Worm (Caenorhabditis elegans) whole organism, mixed stage, embryonic: ENCODE results near the gene mltn-8.

ENCODE experiments used
- M03D4.4 ChIP-seq: sonication (generic microtip); optimal IDR thresholded peaks from 2 replicates; lab custom pipeline; 2017; ENCODE audit warnings: mild to moderate bottlenecking, missing genetic modification characterization, missing compliant biosample characterization
- bed-3 ChIP-seq: fragments of 200-800 bp; sonication (Bioruptor generic); optimal IDR thresholded peaks from 3 replicates; lab custom pipeline; 2018; ENCODE audit warnings: mild to moderate bottlenecking, missing genetic modification characterization, moderate library complexity, missing compliant biosample characterization
- ceh-39 ChIP-seq: fragments of 150-350 bp; optimal IDR thresholded peaks from 2 replicates; lab custom pipeline; 2014; ENCODE audit warnings: missing biosample characterization, missing genetic modification characterization
- ceh-43 ChIP-seq: fragments of 200-800 bp; sonication (Bioruptor generic); optimal IDR thresholded peaks from 2 replicates; lab custom pipeline; 2018; ENCODE audit warnings: mild to moderate bottlenecking, missing genetic modification characterization, moderate library complexity, missing compliant biosample characterization
- ceh-83 ChIP-seq: fragments of 200-800 bp; sonication (Bioruptor generic); optimal IDR thresholded peaks from 2 replicates; lab custom pipeline; 2018; ENCODE audit warnings: mild to moderate bottlenecking, missing genetic modification characterization, missing compliant biosample characterization
- ces-1 ChIP-seq: fragments of 150-350 bp; optimal IDR thresholded peaks from 2 replicates; lab custom pipeline; 2014; ENCODE audit warnings: missing biosample characterization, missing genetic modification reagents, missing genetic modification characterization
- cnd-1 ChIP-seq: fragments of 200-800 bp; sonication (Bioruptor generic); optimal IDR thresholded peaks from 2 replicates; lab custom pipeline; 2018; ENCODE audit warnings: mild to moderate bottlenecking, missing genetic modification characterization, missing compliant biosample characterization
- drap-1 ChIP-seq: fragments of 200-800 bp; sonication (Bioruptor generic); optimal IDR thresholded peaks from 3 replicates; lab custom pipeline; 2018; ENCODE audit warnings: mild to moderate bottlenecking, missing genetic modification characterization, missing compliant biosample characterization
- elt-1 ChIP-seq: sonication (generic microtip); optimal IDR thresholded peaks from 2 replicates; lab custom pipeline; 2017; ENCODE audit warnings: missing genetic modification characterization, mild to moderate bottlenecking, missing compliant biosample characterization, antibody characterized with exemption, moderate library complexity, borderline replicate concordance; ENCODE audit not compliant: insufficient read depth
- elt-3 ChIP-seq: fragments of 150-350 bp; optimal IDR thresholded peaks from 2 replicates; lab custom pipeline; 2014; ENCODE audit warnings: missing biosample characterization, missing genetic modification characterization
- flh-1 ChIP-seq: fragments of 200-800 bp; sonication (Bioruptor generic); optimal IDR thresholded peaks from 2 replicates; lab custom pipeline; 2018; ENCODE audit warnings: mild to moderate bottlenecking, missing genetic modification characterization, moderate library complexity, missing compliant biosample characterization
- ham-2 ChIP-seq: fragments of 200-800 bp; sonication (Bioruptor generic); optimal IDR thresholded peaks from 2 replicates; lab custom pipeline; 2018; ENCODE audit warnings: mild to moderate bottlenecking, missing genetic modification characterization, missing compliant biosample characterization
- hlh-1 ChIP-seq: fragments of 150-350 bp; optimal IDR thresholded peaks from 2 replicates; lab custom pipeline; 2014; ENCODE audit warnings: missing biosample characterization, missing genetic modification reagents, missing genetic modification characterization
- lin-32 ChIP-seq: fragments of 200-800 bp; sonication (Bioruptor generic); optimal IDR thresholded peaks from 2 replicates; lab custom pipeline; 2018; ENCODE audit warnings: mild to moderate bottlenecking, missing genetic modification characterization, missing compliant biosample characterization
- lsy-2 ChIP-seq: fragments of 150-350 bp; optimal IDR thresholded peaks from 2 replicates; lab custom pipeline; 2014; ENCODE audit warnings: missing biosample characterization, missing genetic modification characterization
- mab-5 ChIP-seq: fragments of 150-350 bp; optimal IDR thresholded peaks from 2 replicates; lab custom pipeline; 2014; ENCODE audit warnings: missing biosample characterization, missing genetic modification characterization
- mep-1 ChIP-seq: fragments of 150-350 bp; optimal IDR thresholded peaks from 2 replicates; lab custom pipeline; 2017; ENCODE audit warnings: missing biosample characterization, missing genetic modification reagents, missing genetic modification characterization, inconsistent platforms
- nhr-12 ChIP-seq: fragments of 150-350 bp; optimal IDR thresholded peaks from 2 replicates; lab custom pipeline; 2014; ENCODE audit warnings: missing biosample characterization, missing genetic modification characterization
- nhr-2 ChIP-seq: fragments of 150-350 bp; optimal IDR thresholded peaks from 2 replicates; lab custom pipeline; 2014; ENCODE audit warnings: missing biosample characterization, missing genetic modification characterization
- nhr-237 ChIP-seq: fragments of 150-350 bp; optimal IDR thresholded peaks from 2 replicates; lab custom pipeline; 2014; ENCODE audit warnings: missing biosample characterization, missing genetic modification characterization
- nhr-28 ChIP-seq: fragments of 150-350 bp; optimal IDR thresholded peaks from 2 replicates; lab custom pipeline; 2014; ENCODE audit warnings: missing biosample characterization, missing genetic modification characterization
- nhr-76 ChIP-seq: sonication (generic microtip); optimal IDR thresholded peaks from 2 replicates; lab custom pipeline; 2017; ENCODE audit warnings: missing biosample characterization, missing genetic modification characterization
- pha-4 ChIP-seq: fragments of 150-350 bp; optimal IDR thresholded peaks from 2 replicates; lab custom pipeline; 2018; ENCODE audit warnings: missing biosample characterization, missing genetic modification reagents, missing genetic modification characterization
- sem-2 ChIP-seq: fragments of 200-800 bp; sonication (Bioruptor generic); optimal IDR thresholded peaks from 2 replicates; lab custom pipeline; 2018; ENCODE audit warnings: mild to moderate bottlenecking, missing genetic modification characterization, missing compliant biosample characterization
- sptf-1 ChIP-seq: sonication (generic microtip); optimal IDR thresholded peaks from 2 replicates; lab custom pipeline; 2017; ENCODE audit warnings: mild to moderate bottlenecking, missing genetic modification characterization, moderate library complexity, missing compliant biosample characterization
- tbx-8 ChIP-seq: fragments of 200-800 bp; sonication (Bioruptor generic); optimal IDR thresholded peaks from 2 replicates; lab custom pipeline; 2018; ENCODE audit warnings: mild to moderate bottlenecking, missing genetic modification characterization, moderate library complexity, missing compliant biosample characterization
- unc-120 ChIP-seq: sonication (generic microtip); optimal IDR thresholded peaks from 2 replicates; lab custom pipeline; 2017; ENCODE audit warnings: missing genetic modification characterization, missing compliant biosample characterization; ENCODE audit not compliant: poor library complexity, severe bottlenecking
- unc-39 ChIP-seq: fragments of 150-350 bp; optimal IDR thresholded peaks from 2 replicates; lab custom pipeline; 2014; ENCODE audit warnings: missing biosample characterization, missing genetic modification characterization
- unc-62 ChIP-seq: fragments of 150-350 bp; optimal IDR thresholded peaks from 2 replicates; lab custom pipeline; 2014; ENCODE audit warnings: missing biosample characterization, missing genetic modification reagents, missing genetic modification characterization
- zip-8 ChIP-seq: fragments of 150-350 bp; optimal IDR thresholded peaks from 2 replicates; lab custom pipeline; 2014; ENCODE audit warnings: missing biosample characterization, missing genetic modification characterization
- ztf-11 ChIP-seq: fragments of 150-350 bp; optimal IDR thresholded peaks from 2 replicates; lab custom pipeline; 2014; ENCODE audit warnings: missing biosample characterization, missing genetic modification characterization

The mltn-8 gene

DNA sequence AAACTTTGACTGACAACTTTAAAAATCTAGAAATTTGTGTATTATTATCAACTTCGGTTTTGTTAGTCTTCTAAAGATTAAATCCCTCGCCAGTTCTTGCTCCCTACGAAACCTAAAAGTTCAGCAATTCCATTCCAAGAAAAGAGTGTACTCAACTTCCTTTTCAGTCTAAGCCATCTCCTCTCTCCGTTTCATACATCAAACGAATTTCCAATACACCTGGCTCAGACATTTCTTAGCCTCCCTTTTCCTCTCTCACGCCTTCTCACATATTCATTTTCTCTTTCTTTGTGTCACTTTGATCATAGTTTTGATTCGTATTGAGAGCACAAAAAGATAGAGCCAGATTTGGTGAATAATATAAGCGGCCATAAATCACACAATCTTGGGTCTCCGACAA is 16.2 kb upstream of the mltn-8 start, which contains the start of gene nhr-253:
Gene nhr-253 (plus strand): TSS at position 285 of the 400 bp plus-strand sequence.
- TF ChIP-seq pha-4 (tag; lab: Kevin White, UChicago) (no peak), nhr-28 (tag; lab: Kevin White, UChicago) (no peak), lin-32 (GFP tag; lab: Kevin White, UChicago) (no peak), hlh-1 (tag; lab: Kevin White, UChicago) (no peak), ceh-83 (GFP tag; lab: Kevin White, UChicago) (no peak), nhr-76 (tag; lab: Kevin White, UChicago) (no peak), mab-5 (tag; lab: Kevin White, UChicago) (no peak), ceh-43 (no peak), M03D4.4 (tag; lab: Kevin White, UChicago) (no peak), zip-8 (tag; lab: Kevin White, UChicago) (no peak), ces-1 (GFP tag; lab: Kevin White, UChicago) (no peak), sem-2 (GFP tag; lab: Kevin White, UChicago) (no peak), elt-3 (tag; lab: Kevin White, UChicago) (no peak), tbx-8 (GFP tag; lab: Kevin White, UChicago) (no peak), sptf-1 (no peak), elt-1 (tag; lab: Kevin White, UChicago) (no peak), unc-39 (tag; lab: Kevin White, UChicago) (no peak), flh-1 (GFP tag; lab: Kevin White, UChicago) (no peak)

DNA sequence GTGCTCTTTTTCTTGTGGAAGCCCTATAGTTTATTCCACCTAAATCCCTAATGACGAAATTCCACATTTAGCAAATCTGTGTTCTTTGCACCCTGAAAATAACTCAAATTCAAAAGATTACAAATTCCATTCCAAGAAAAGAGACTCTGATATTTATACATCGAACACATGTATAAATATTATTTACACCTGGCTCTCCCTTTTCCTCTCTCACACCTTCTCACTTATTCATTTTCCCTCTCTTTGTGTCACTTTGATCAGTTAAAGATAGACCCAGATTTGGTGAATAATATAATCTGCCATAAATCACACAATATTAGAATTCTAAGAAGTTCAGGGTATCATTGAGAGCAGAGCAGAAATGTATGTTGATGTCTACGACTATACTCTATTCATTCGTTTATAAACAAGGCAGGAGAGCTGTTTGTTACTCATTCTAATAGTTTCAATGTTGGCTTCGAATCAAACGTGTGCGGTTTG is 12.2 kb upstream of the mltn-8 start, which contains the start of gene nhr-254:
Gene nhr-254 (plus strand): TSS at position 430 of the 480 bp plus-strand sequence.
- TF ChIP-seq sem-2 (GFP tag; lab: Kevin White, UChicago) = no peak
- no peak for TF ChIP-seq nhr-76 (tag; lab: Kevin White, UChicago)
- TF ChIP-seq ztf-11 = no peak

DNA sequence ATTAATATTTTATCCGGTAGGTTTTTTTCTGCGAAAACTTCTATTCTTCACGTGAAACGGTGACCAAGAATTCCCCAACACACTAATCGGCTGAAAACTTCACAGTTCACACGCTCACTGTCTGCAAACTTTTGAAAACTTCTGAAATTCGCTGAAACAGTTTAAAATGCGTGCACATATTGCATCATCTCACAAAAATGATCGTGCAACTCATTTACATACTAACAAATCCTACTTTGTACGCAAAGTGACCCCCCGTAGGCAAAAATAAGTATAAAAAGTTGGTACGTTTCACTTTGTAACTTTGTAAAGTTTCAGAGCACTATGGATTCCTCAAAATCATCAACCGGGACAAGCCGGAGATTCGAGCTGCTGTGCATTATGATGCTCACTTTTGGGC is 8.3 kb upstream of the mltn-8 start, which contains the start of gene ZK6.6:
Gene ZK6.6 (plus strand): TSS at position 301 of the 400 bp plus-strand sequence.
- no peak for TF ChIP-seq ceh-39 (tag; lab: Kevin White, UChicago)
- no peak for TF ChIP-seq drap-1 (GFP tag; lab: Kevin White, UChicago)
- no peak for TF ChIP-seq elt-3 (tag; lab: Kevin White, UChicago)
- TF ChIP-seq lsy-2 (tag; lab: Kevin White, UChicago) = no peak

DNA sequence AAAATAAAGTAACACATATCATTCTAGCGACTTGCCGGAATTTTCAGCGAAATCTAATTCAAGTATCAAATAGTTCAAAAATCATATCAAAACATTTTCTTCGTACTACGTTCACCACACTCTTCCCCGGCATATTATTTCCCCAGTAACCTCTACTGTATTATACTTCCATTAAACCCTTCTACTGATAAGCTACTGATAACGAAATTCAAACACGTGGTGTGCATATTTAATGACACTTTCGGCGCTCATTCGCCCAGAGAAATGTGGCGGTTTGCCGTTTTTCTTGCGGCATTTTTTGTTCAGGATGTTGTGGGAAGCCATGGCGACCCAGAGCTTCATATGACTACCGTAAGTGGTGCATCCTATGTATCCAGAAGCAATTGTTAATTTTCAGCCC is 5.4 kb upstream of the mltn-8 start, which contains the start of gene lipl-5:
Gene lipl-5 (plus strand): TSS at position 259 of the 400 bp plus-strand sequence.
- TF ChIP-seq ceh-83 (GFP tag; lab: Kevin White, UChicago) (no peak), unc-120 (no peak), mep-1 (tag; lab: Kevin White, UChicago) (no peak), nhr-12 (tag; lab: Kevin White, UChicago) (no peak), ztf-11 (no peak), ceh-43 (no peak), sem-2 (GFP tag; lab: Kevin White, UChicago) (no peak), flh-1 (GFP tag; lab: Kevin White, UChicago) (no peak), M03D4.4 (tag; lab: Kevin White, UChicago) (no peak), unc-62 (GFP tag; lab: Kevin White, UChicago) (no peak), unc-39 (tag; lab: Kevin White, UChicago) (no peak), nhr-237 (tag; lab: Kevin White, UChicago) (no peak)

DNA sequence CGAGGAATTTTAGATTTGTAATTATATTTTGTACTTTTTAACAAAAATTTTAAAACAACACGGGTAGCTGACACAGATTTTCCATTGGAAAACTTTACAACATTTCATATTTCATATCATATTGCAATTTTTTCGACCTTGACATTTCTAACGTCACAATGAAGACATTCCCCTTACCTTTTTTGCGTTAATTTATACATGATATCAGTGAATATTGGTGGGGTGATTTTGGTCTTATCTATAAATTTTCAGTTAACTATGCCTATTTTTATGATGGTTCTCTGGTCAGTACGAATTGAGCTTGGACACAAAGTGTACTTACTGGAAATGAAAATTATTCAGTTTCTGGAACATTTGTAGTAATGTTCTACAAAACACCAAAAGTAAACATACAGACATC is 4.4 kb upstream of the mltn-8 start:
- no peak for TF ChIP-seq lsy-2 (tag; lab: Kevin White, UChicago)
- no peak for TF ChIP-seq ceh-83 (GFP tag; lab: Kevin White, UChicago)
- TF ChIP-seq drap-1 (GFP tag; lab: Kevin White, UChicago) = no peak
- no peak for TF ChIP-seq ceh-39 (tag; lab: Kevin White, UChicago)
- no peak for TF ChIP-seq unc-62 (GFP tag; lab: Kevin White, UChicago)
- no peak for TF ChIP-seq zip-8 (tag; lab: Kevin White, UChicago)
- no peak for TF ChIP-seq ceh-43
- no peak for TF ChIP-seq cnd-1
- no peak for TF ChIP-seq nhr-76 (tag; lab: Kevin White, UChicago)
- no peak for TF ChIP-seq nhr-12 (tag; lab: Kevin White, UChicago)
- TF ChIP-seq mep-1 (tag; lab: Kevin White, UChicago) = no peak
- no peak for TF ChIP-seq unc-120
- no peak for TF ChIP-seq M03D4.4 (tag; lab: Kevin White, UChicago)
- TF ChIP-seq bed-3 (GFP tag; lab: Kevin White, UChicago) = no peak
- TF ChIP-seq nhr-2 (tag; lab: Kevin White, UChicago) = no peak
- no peak for TF ChIP-seq ham-2 (GFP tag; lab: Kevin White, UChicago)
- no peak for TF ChIP-seq flh-1 (GFP tag; lab: Kevin White, UChicago)
- TF ChIP-seq, all 35 proteins: peak for 0
